Worm (Caenorhabditis elegans) whole organism, L4/young adult: ENCODE measurements around the gene cst-2.

Experiments
- W03F9.2 ChIP-seq: fragments of 150-350 bp; optimal IDR thresholded peaks from 2 replicates; lab custom pipeline; 2014; ENCODE audit warnings: missing biosample characterization, missing genetic modification characterization
- him-1 ChIP-seq: sonication (generic microtip); optimal IDR thresholded peaks from 2 replicates; lab custom pipeline; 2016; ENCODE audit warnings: missing genotype, missing genetic modification reagents, missing genetic modification characterization, missing compliant biosample characterization

DNA sequence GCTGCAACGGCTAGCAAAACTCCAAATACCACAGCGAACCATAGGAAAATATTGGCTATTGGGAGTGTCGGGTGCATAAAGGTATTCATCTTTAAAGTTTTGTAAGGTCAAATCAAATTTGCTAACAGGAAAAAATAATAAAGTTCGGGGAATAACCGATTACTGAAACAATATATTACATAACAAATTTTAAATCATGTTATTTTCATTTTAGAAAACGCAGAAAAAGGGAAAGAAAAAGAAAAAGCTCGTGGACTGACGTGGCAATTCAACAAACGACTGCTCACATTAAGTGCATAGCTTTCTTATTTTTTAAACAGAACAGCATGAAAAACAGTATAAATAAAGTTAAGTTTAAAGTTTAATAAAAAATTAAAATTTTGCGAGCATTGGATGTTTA is 37.3 kb upstream of the cst-2 start, which contains the start of gene R160.6:
- no peak for TF ChIP-seq W03F9.2 (tag; lab: Kevin White, UChicago)
- TF ChIP-seq him-1 = no peak
